Worm (Caenorhabditis elegans): ENCODE data around the gene gfat-2.
"Not testable (repeated sequence)": the region's sequence is repeated elsewhere in the genome, so short reads cannot be mapped to it uniquely, and the experiment has no call there.

DNA sequence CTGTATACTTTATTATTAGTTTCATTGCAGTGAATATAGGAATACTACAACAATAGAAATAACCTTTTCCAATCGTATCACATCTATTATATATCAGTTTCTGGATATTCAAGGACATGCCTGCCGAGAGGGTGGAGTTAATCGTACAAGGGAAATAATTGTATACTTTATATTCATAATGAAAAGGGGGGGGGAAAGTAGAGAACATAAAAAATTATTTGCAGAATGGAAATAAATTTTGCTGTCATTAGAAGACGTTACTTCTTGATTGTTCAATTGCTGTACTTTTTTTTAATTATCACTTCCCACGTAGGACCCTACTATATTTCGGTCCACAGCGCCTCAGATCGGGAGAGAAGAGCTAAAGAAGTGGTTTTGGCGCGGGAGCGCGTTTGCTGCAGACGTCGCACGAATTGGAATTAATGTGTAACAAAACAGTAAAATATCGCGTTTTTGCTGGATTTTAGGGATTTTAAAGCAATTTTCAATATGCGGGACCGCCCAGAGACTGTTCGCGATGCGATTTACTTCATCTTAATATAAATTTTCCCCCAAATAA is 11.7 kb upstream of the gfat-2 start, which contains the start of gene dsl-6:
- TF ChIP-seq sox-4 (tag; optimal IDR thresholded peaks at IDR 0.05); Y22D7AL.16 (tag; optimal IDR thresholded peaks at IDR 0.05); odd-2 (tag; optimal IDR thresholded peaks at IDR 0.05); nhr-232 (tag; optimal IDR thresholded peaks at IDR 0.05); mec-3 (tag; optimal IDR thresholded peaks at IDR 0.05; ENCODE audit: borderline replicate concordance); ceh-30 (tag; optimal IDR thresholded peaks at IDR 0.05); pha-4 (tag; optimal IDR thresholded peaks at IDR 0.05); pha-2 (tag; optimal IDR thresholded peaks at IDR 0.05): not testable (repeated sequence)
